Worm (Caenorhabditis elegans) whole organism, late embryonic: ENCODE measurements around the gene mes-4.
"Not testable (repeated sequence)": the region's sequence is repeated elsewhere in the genome, so short reads cannot be mapped to it uniquely, and the experiment has no call there.

Experiments used
- C08G9.2 ChIP-seq: sonication (generic microtip); optimal IDR thresholded peaks from 2 replicates; lab custom pipeline; 2016; ENCODE audit warnings: mild to moderate bottlenecking, missing genetic modification characterization, moderate library complexity, missing compliant biosample characterization
- F13H6.1 ChIP-seq: sonication (generic microtip); optimal IDR thresholded peaks from 2 replicates; lab custom pipeline; 2016; ENCODE audit warnings: missing genetic modification characterization, missing compliant biosample characterization
- K02D7.2 ChIP-seq: sonication (generic microtip); optimal IDR thresholded peaks from 2 replicates; lab custom pipeline; 2017; ENCODE audit warnings: mild to moderate bottlenecking, missing genetic modification characterization, missing compliant biosample characterization
- K09A11.1 ChIP-seq: sonication (generic microtip); optimal IDR thresholded peaks from 2 replicates; lab custom pipeline; 2017; ENCODE audit warnings: antibody characterized with exemption, mild to moderate bottlenecking, missing genetic modification characterization, missing compliant biosample characterization; ENCODE audit not compliant: insufficient read depth
- T23F11.4 ChIP-seq: fragments of 200-800 bp; sonication (Bioruptor generic); optimal IDR thresholded peaks from 2 replicates; lab custom pipeline; 2018; ENCODE audit warnings: mild to moderate bottlenecking, missing genetic modification characterization, missing compliant biosample characterization
- ahr-1 ChIP-seq: sonication (generic microtip); optimal IDR thresholded peaks from 2 replicates; lab custom pipeline; 2016; ENCODE audit warnings: missing genetic modification characterization, missing compliant biosample characterization
- ceh-19 ChIP-seq: fragments of 200-800 bp; sonication (Bioruptor generic); optimal IDR thresholded peaks from 2 replicates; lab custom pipeline; 2018; ENCODE audit warnings: mild to moderate bottlenecking, missing genetic modification characterization, missing compliant biosample characterization
- ceh-2 ChIP-seq: sonication (generic microtip); optimal IDR thresholded peaks from 2 replicates; lab custom pipeline; 2016; ENCODE audit warnings: missing genotype, missing genetic modification characterization, missing compliant biosample characterization
- ceh-22 ChIP-seq: sonication (generic microtip); optimal IDR thresholded peaks from 2 replicates; lab custom pipeline; 2017; ENCODE audit warnings: missing biosample characterization, missing genetic modification characterization
- ceh-45 ChIP-seq: fragments of 200-800 bp; sonication (Bioruptor generic); IDR thresholded peaks from 2 replicates; pipeline ENCODE4 v1.3.6; 2022; ENCODE audit warnings: missing genetic modification reagents, missing genetic modification characterization, missing compliant biosample characterization
- ceh-6 ChIP-seq: fragments of 200-800 bp; sonication (Bioruptor generic); optimal IDR thresholded peaks from 2 replicates; lab custom pipeline; 2018; ENCODE audit warnings: mild to moderate bottlenecking, missing genetic modification characterization, missing compliant biosample characterization
- che-1 ChIP-seq: sonication (generic microtip); optimal IDR thresholded peaks from 2 replicates; lab custom pipeline; 2016; ENCODE audit warnings: mild to moderate bottlenecking, missing genetic modification characterization, missing compliant biosample characterization
- dmd-4 ChIP-seq: sonication (generic microtip); optimal IDR thresholded peaks from 2 replicates; lab custom pipeline; 2016; ENCODE audit warnings: borderline replicate concordance, missing genetic modification characterization, missing compliant biosample characterization
- ets-4 ChIP-seq: sonication (generic microtip); optimal IDR thresholded peaks from 2 replicates; lab custom pipeline; 2016; ENCODE audit warnings: missing genetic modification characterization, missing compliant biosample characterization
- eyg-1 ChIP-seq: sonication (generic microtip); optimal IDR thresholded peaks from 2 replicates; lab custom pipeline; 2016; ENCODE audit warnings: missing genotype, missing genetic modification characterization, missing compliant biosample characterization
- fax-1 ChIP-seq: sonication (generic microtip); optimal IDR thresholded peaks from 2 replicates; lab custom pipeline; 2016; ENCODE audit warnings: missing genotype, missing genetic modification characterization, missing compliant biosample characterization
- fkh-6 ChIP-seq: sonication (generic microtip); optimal IDR thresholded peaks from 2 replicates; lab custom pipeline; 2016; ENCODE audit warnings: missing genetic modification characterization, missing compliant biosample characterization
- gmeb-2 ChIP-seq: sonication (generic microtip); optimal IDR thresholded peaks from 2 replicates; lab custom pipeline; 2016; ENCODE audit warnings: missing genetic modification characterization, inconsistent platforms, missing compliant biosample characterization
- hlh-30 ChIP-seq: sonication (generic microtip); optimal IDR thresholded peaks from 2 replicates; lab custom pipeline; 2017; ENCODE audit warnings: antibody characterized with exemption, missing genetic modification characterization, missing compliant biosample characterization; ENCODE audit not compliant: insufficient read depth
- hlh-6 ChIP-seq: sonication (generic microtip); optimal IDR thresholded peaks from 2 replicates; lab custom pipeline; 2016; ENCODE audit warnings: missing genotype, missing genetic modification characterization, missing compliant biosample characterization
- lin-11 ChIP-seq: fragments of 200-800 bp; sonication (Bioruptor generic); optimal IDR thresholded peaks from 2 replicates; lab custom pipeline; 2018; ENCODE audit warnings: mild to moderate bottlenecking, missing genetic modification characterization, missing compliant biosample characterization
- nfya-1 ChIP-seq: sonication (generic microtip); optimal IDR thresholded peaks from 2 replicates; lab custom pipeline; 2017; ENCODE audit warnings: missing genetic modification characterization, mild to moderate bottlenecking, missing compliant biosample characterization, antibody characterized with exemption, moderate library complexity
- nhr-11 ChIP-seq: fragments of 150-350 bp; optimal IDR thresholded peaks from 2 replicates; lab custom pipeline; 2014; ENCODE audit warnings: missing biosample characterization, missing genetic modification characterization
- pha-2 ChIP-seq: sonication (generic microtip); optimal IDR thresholded peaks from 2 replicates; lab custom pipeline; 2017; ENCODE audit warnings: mild to moderate bottlenecking, missing genetic modification characterization, missing compliant biosample characterization
- pha-4 ChIP-seq: fragments of 150-350 bp; optimal IDR thresholded peaks from 2 replicates; lab custom pipeline; 2018; ENCODE audit warnings: missing biosample characterization, missing genetic modification reagents, missing genetic modification characterization
- ref-2 ChIP-seq: sonication (generic microtip); optimal IDR thresholded peaks from 2 replicates; lab custom pipeline; 2016; ENCODE audit warnings: missing genetic modification characterization, missing compliant biosample characterization
- rnt-1 ChIP-seq: sonication (generic microtip); optimal IDR thresholded peaks from 2 replicates; lab custom pipeline; 2016; ENCODE audit warnings: missing genetic modification characterization, missing compliant biosample characterization
- sdc-2 ChIP-seq: sonication (generic microtip); optimal IDR thresholded peaks from 2 replicates; lab custom pipeline; 2016; ENCODE audit warnings: missing genotype, missing genetic modification characterization, missing compliant biosample characterization
- sox-4 ChIP-seq: sonication (generic microtip); optimal IDR thresholded peaks from 2 replicates; lab custom pipeline; 2017; ENCODE audit warnings: mild to moderate bottlenecking, missing genetic modification characterization, inconsistent platforms, missing compliant biosample characterization
- syd-9 ChIP-seq: sonication (generic microtip); optimal IDR thresholded peaks from 2 replicates; lab custom pipeline; 2016; ENCODE audit warnings: mild to moderate bottlenecking, missing genetic modification characterization, moderate library complexity, missing compliant biosample characterization
- tbx-2 ChIP-seq: sonication (generic microtip); optimal IDR thresholded peaks from 2 replicates; lab custom pipeline; 2016; ENCODE audit warnings: missing genetic modification characterization, missing compliant biosample characterization
- tbx-7 ChIP-seq: sonication (generic microtip); optimal IDR thresholded peaks from 2 replicates; lab custom pipeline; 2016; ENCODE audit warnings: missing genotype, missing genetic modification characterization, missing compliant biosample characterization
- ttx-3 ChIP-seq: sonication (generic microtip); optimal IDR thresholded peaks from 2 replicates; lab custom pipeline; 2016; ENCODE audit warnings: missing genetic modification reagents, missing genetic modification characterization, missing compliant biosample characterization
- ztf-16 ChIP-seq: sonication (generic microtip); optimal IDR thresholded peaks from 2 replicates; lab custom pipeline; 2017; ENCODE audit warnings: missing genetic modification characterization, missing compliant biosample characterization

The mes-4 gene

ce11 chrV:13445229-13445949 is 8.0 kb upstream of the mes-4 start, which contains the start of gene Y2H9A.4 (continued):
- TF ChIP-seq nfya-1 (tag; lab: Kevin White, UChicago) (no peak), pha-4 (tag; lab: Kevin White, UChicago) (no peak), K02D7.2 (tag; lab: Kevin White, UChicago) (no peak)

ce11 chrV:13443535-13443934 is 6.2 kb upstream of the mes-4 start, which contains the start of gene Y2H9A.6:
Gene Y2H9A.6, plus strand, starts transcription at chrV:13443835.
- not testable (repeated sequence) for TF ChIP-seq che-1; fax-1 (tag; lab: Kevin White, UChicago); rnt-1 (tag; lab: Kevin White, UChicago)
- TF ChIP-seq, all 69 proteins: peak for 0; not testable (repeated sequence) for 69

ce11 chrV:13442819-13443218 is 5.5 kb upstream of the mes-4 start:
- no peak for TF ChIP-seq ets-4
- no peak for TF ChIP-seq ztf-16 (tag; lab: Kevin White, UChicago)
- no peak for TF ChIP-seq syd-9
- no peak for TF ChIP-seq lin-11 (tag; lab: Kevin White, UChicago)
- TF ChIP-seq ceh-2 (tag; lab: Kevin White, UChicago), result no peak
- no peak for TF ChIP-seq K09A11.1
- TF ChIP-seq K02D7.2 (tag; lab: Kevin White, UChicago), result no peak
- TF ChIP-seq pha-2, result no peak
- no peak for TF ChIP-seq ceh-19 (GFP tag; lab: Kevin White, UChicago)
- TF ChIP-seq T23F11.4, result no peak

ce11 chrV:13441661-13442060 is 4.3 kb upstream of the mes-4 start, which contains the start of gene col-162:
Gene col-162, plus strand, starts transcription at chrV:13441961.
- TF ChIP-seq F13H6.1 (tag; lab: Kevin White, UChicago) (no peak), eyg-1 (tag; lab: Kevin White, UChicago) (no peak), ceh-6 (no peak), ceh-45 (no peak), hlh-6 (tag; lab: Kevin White, UChicago) (no peak), sox-4 (tag; lab: Kevin White, UChicago) (no peak), fkh-6 (tag; lab: Kevin White, UChicago) (no peak), fax-1 (tag; lab: Kevin White, UChicago) (no peak)
- TF ChIP-seq, all 69 proteins: peak for 0

- no peak for TF ChIP-seq C08G9.2 (tag; lab: Kevin White, UChicago)
- no peak for TF ChIP-seq pha-4 (tag; lab: Kevin White, UChicago)
- TF ChIP-seq dmd-4, result no peak
- TF ChIP-seq ref-2, result no peak
- no peak for TF ChIP-seq hlh-6 (tag; lab: Kevin White, UChicago)
- no peak for TF ChIP-seq tbx-2 (tag; lab: Kevin White, UChicago)
- TF ChIP-seq sdc-2, result no peak
- no peak for TF ChIP-seq ahr-1
- TF ChIP-seq hlh-30, result no peak
- no peak for TF ChIP-seq eyg-1 (tag; lab: Kevin White, UChicago)
- TF ChIP-seq gmeb-2 (tag; lab: Kevin White, UChicago), result no peak
- TF ChIP-seq ceh-6, result no peak
- no peak for TF ChIP-seq nhr-11 (tag; lab: Kevin White, UChicago)
- no peak for TF ChIP-seq tbx-7 (tag; lab: Kevin White, UChicago)
- no peak for TF ChIP-seq ceh-22 (tag; lab: Kevin White, UChicago)
- TF ChIP-seq ttx-3 (tag; lab: Kevin White, UChicago), result no peak
- TF ChIP-seq pha-2, result no peak
These were observed 5.0 kb downstream of the mes-4 start, which contains the start of gene srd-17 for ce11 chrV:13432364-13432763. Gene srd-17, minus strand, starts transcription at chrV:13432714.
